Fruit fly (Drosophila melanogaster): ENCODE data around the gene Cyp6d5.

Gene Cyp6d5

dm6 chr3R:14008854-14009253 lies 20.2 kb upstream of the Cyp6d5 start (continued):
- TF ChIP-seq al (GFP tag; IDR thresholded peaks at IDR 0.05) (no peak), CG15073 (GFP tag; optimal IDR thresholded peaks at IDR 0.05) (no peak), CG16779 (GFP tag; IDR thresholded peaks at IDR 0.05) (no peak), Awh (GFP tag; IDR thresholded peaks at IDR 0.05) (peak; percentile 59; the same call in 1 of the 2 replicates), CG17829 (tag; optimal IDR thresholded peaks at IDR 0.05) (peak; percentile 51), Pdp1 (GFP tag; optimal IDR thresholded peaks at IDR 0.05) (peak in 1 of 2 experiments; percentile 17), abd-A (tag; optimal IDR thresholded peaks at IDR 0.05) (no peak), scrt (GFP tag; optimal IDR thresholded peaks at IDR 0.05) (no peak), CG18599 (GFP tag; optimal IDR thresholded peaks at IDR 0.05) (no peak), bab2 (GFP tag; optimal IDR thresholded peaks at IDR 0.05) (no peak), wdn (GFP tag; IDR thresholded peaks at IDR 0.05) (no peak), tup (GFP tag; optimal IDR thresholded peaks at IDR 0.05) (no peak), btn (GFP tag; optimal IDR thresholded peaks at IDR 0.05) (peak; percentile 37), Dek (tag; optimal IDR thresholded peaks at IDR 0.05) (no peak), E2f1 (GFP tag; IDR thresholded peaks at IDR 0.05) (0 out of 2 replicates have a peak, but pooled peaks have one; percentile 20), CG2116 (GFP tag; optimal IDR thresholded peaks at IDR 0.05) (no peak), Side (GFP tag; optimal IDR thresholded peaks at IDR 0.05) (no peak), Bdp1 (GFP tag; optimal IDR thresholded peaks at IDR 0.05) (no peak), ase (GFP tag; IDR thresholded peaks at IDR 0.05) (0 out of 3 replicates have a peak, but pooled peaks have one; percentile 45), CG9797 (GFP tag; optimal IDR thresholded peaks at IDR 0.05) (no peak), lmd (GFP tag; IDR thresholded peaks at IDR 0.05) (peak; percentile 63), knrl (GFP tag; IDR thresholded peaks at IDR 0.05; ENCODE audit: partially characterized antibody) (no peak), CG10147 (GFP tag; optimal IDR thresholded peaks at IDR 0.05) (no peak), CG13624 (GFP tag; optimal IDR thresholded peaks at IDR 0.05) (no peak), Nf-YC (tag; optimal IDR thresholded peaks at IDR 0.05) (no peak), Doc2 (GFP tag; IDR thresholded peaks at IDR 0.05) (no peak), Aef1 (GFP tag; IDR thresholded peaks at IDR 0.05) (no peak), salm (tag; optimal IDR thresholded peaks at IDR 0.05) (no peak), Meics (GFP tag; optimal IDR thresholded peaks at IDR 0.05) (no peak), row (GFP tag; IDR thresholded peaks at IDR 0.05) (0 out of 3 replicates have a peak, but pooled peaks have one; percentile 21), CG14014 (GFP tag; IDR thresholded peaks at IDR 0.05) (no peak), CG6683 (GFP tag; optimal IDR thresholded peaks at IDR 0.05) (no peak), Camta (GFP tag; optimal IDR thresholded peaks at IDR 0.05) (no peak), CG1233 (GFP tag; optimal IDR thresholded peaks at IDR 0.05) (peak; percentile 36), eyg (GFP tag; optimal IDR thresholded peaks at IDR 0.05) (no peak), CG14965 (GFP tag; optimal IDR thresholded peaks at IDR 0.05; ENCODE audit: borderline replicate concordance) (no peak), CG12744 (GFP tag; optimal IDR thresholded peaks at IDR 0.05) (no peak), Nf-YA (GFP tag; IDR thresholded peaks at IDR 0.05) (no peak), CG13296 (GFP tag; optimal IDR thresholded peaks at IDR 0.05) (no peak), hkb (optimal IDR thresholded peaks at IDR 0.05) (no peak), hkb (GFP tag; IDR thresholded peaks at IDR 0.05) (peak; percentile 32; the same call in 1 of the 2 replicates), MESR4 (GFP tag; optimal IDR thresholded peaks at IDR 0.05) (no peak), odd (GFP tag; optimal IDR thresholded peaks at IDR 0.05) (no peak), shn (GFP tag; optimal IDR thresholded peaks at IDR 0.05) (no peak), ATbp (GFP tag; optimal IDR thresholded peaks at IDR 0.05) (peak; percentile 65), Dip3 (GFP tag; optimal IDR thresholded peaks at IDR 0.05) (no peak), dm (GFP tag; optimal IDR thresholded peaks at IDR 0.05) (no peak), Sry-β (GFP tag; optimal IDR thresholded peaks at IDR 0.05) (peak; percentile 12), eve (GFP tag; optimal IDR thresholded peaks at IDR 0.05) (no peak), CG31388 (GFP tag; optimal IDR thresholded peaks at IDR 0.05) (no peak), ham (GFP tag; IDR thresholded peaks at IDR 0.05) (no peak), NK7.1 (GFP tag; optimal IDR thresholded peaks at IDR 0.05) (no peak)

Measured in whole organism, embryonic.